Worm (Caenorhabditis elegans) whole organism, L4/young adult: ENCODE measurements around the gene Y75B8A.23.

Experiments used
- W03F9.2 ChIP-seq: fragments of 150-350 bp; optimal IDR thresholded peaks from 2 replicates; lab custom pipeline; 2014; ENCODE audit warnings: missing biosample characterization, missing genetic modification characterization
- dao-5 ChIP-seq: sonication (generic microtip); optimal IDR thresholded peaks from 2 replicates; lab custom pipeline; 2016; ENCODE audit warnings: missing genotype, missing genetic modification characterization, moderate library complexity, missing compliant biosample characterization
- him-1 ChIP-seq: sonication (generic microtip); optimal IDR thresholded peaks from 2 replicates; lab custom pipeline; 2016; ENCODE audit warnings: missing genotype, missing genetic modification reagents, missing genetic modification characterization, missing compliant biosample characterization

ce11 chrIII:12226089-12226682, 24.3 kb upstream of the Y75B8A.23 start, which contains the start of the genes Y75B8A.18 and Y75B8A.19:
- TF ChIP-seq W03F9.2 (tag; lab: Kevin White, UChicago) (peak; percentile 31), dao-5 (tag; lab: Kevin White, UChicago) (no peak), him-1 (tag; lab: Kevin White, UChicago) (no peak)
